Fruit fly (Drosophila melanogaster) whole organism, prepupa: ENCODE results near the gene CG12017.

Experiments used
- Blimp-1 ChIP-seq: fragments of 200-800 bp; sonication (Bioruptor generic); optimal IDR thresholded peaks from 3 replicates; lab custom pipeline; 2017; ENCODE audit warnings: missing biosample characterization, missing genetic modification characterization, mild to moderate bottlenecking, moderate library complexity, missing genetic modification reagents
- CG10631 ChIP-seq: fragments of 200-800 bp; sonication (Bioruptor generic); optimal IDR thresholded peaks from 2 replicates; lab custom pipeline; 2016; ENCODE audit warnings: missing biosample characterization, missing genetic modification characterization
- CG10669 ChIP-seq: fragments of 200-800 bp; sonication (Bioruptor generic); optimal IDR thresholded peaks from 3 replicates; lab custom pipeline; 2018; ENCODE audit warnings: missing biosample characterization, mild to moderate bottlenecking, missing genetic modification characterization, moderate library complexity
- CG11294 ChIP-seq: fragments of 200-800 bp; sonication (Bioruptor generic); IDR thresholded peaks from 2 replicates; pipeline ENCODE4 v1.3.6; 2022; ENCODE audit warnings: missing biosample characterization, missing genetic modification characterization
- CG11762 ChIP-seq: fragments of 200-800 bp; sonication (Bioruptor generic); optimal IDR thresholded peaks from 3 replicates; lab custom pipeline; 2016; ENCODE audit warnings: missing biosample characterization, missing genetic modification characterization; ENCODE audit not compliant: insufficient read depth
- CG1621 ChIP-seq: fragments of 200-800 bp; sonication (Bioruptor generic); optimal IDR thresholded peaks from 3 replicates; lab custom pipeline; 2018; ENCODE audit warnings: missing biosample characterization, mild to moderate bottlenecking, missing genetic modification characterization
- CG16779 ChIP-seq: fragments of 200-800 bp; sonication (Bioruptor generic); optimal IDR thresholded peaks from 3 replicates; lab custom pipeline; 2017; ENCODE audit warnings: missing biosample characterization, mild to moderate bottlenecking, missing genetic modification characterization
- CG31627 ChIP-seq: fragments of 200-800 bp; sonication (Bioruptor generic); optimal IDR thresholded peaks from 3 replicates; lab custom pipeline; 2016; ENCODE audit warnings: missing biosample characterization, missing genetic modification characterization
- CG32006 ChIP-seq: fragments of 200-800 bp; sonication (Bioruptor generic); optimal IDR thresholded peaks from 3 replicates; lab custom pipeline; 2017; ENCODE audit warnings: missing biosample characterization, mild to moderate bottlenecking, missing genetic modification characterization
- CG34406 ChIP-seq: fragments of 200-800 bp; sonication (Bioruptor generic); optimal IDR thresholded peaks from 3 replicates; lab custom pipeline; 2016; ENCODE audit warnings: missing biosample characterization, missing genetic modification characterization
- CG3919 ChIP-seq: fragments of 200-800 bp; sonication (Bioruptor generic); optimal IDR thresholded peaks from 3 replicates; lab custom pipeline; 2016; ENCODE audit warnings: missing biosample characterization, missing genetic modification characterization
- CG4318 ChIP-seq: fragments of 200-800 bp; sonication (Bioruptor generic); optimal IDR thresholded peaks from 3 replicates; lab custom pipeline; 2017; ENCODE audit warnings: missing biosample characterization, mild to moderate bottlenecking, missing genetic modification characterization
- CG6163 ChIP-seq: fragments of 200-800 bp; sonication (Bioruptor generic); IDR thresholded peaks from 3 replicates; pipeline ENCODE4 v1.3.6; 2022; ENCODE audit warnings: missing biosample characterization, missing genetic modification characterization
- CG6792 ChIP-seq: fragments of 200-800 bp; sonication (Bioruptor generic); optimal IDR thresholded peaks from 3 replicates; lab custom pipeline; 2016; ENCODE audit warnings: missing biosample characterization, missing genetic modification characterization
- CG6808 ChIP-seq: fragments of 200-800 bp; sonication (Bioruptor generic); optimal IDR thresholded peaks from 3 replicates; lab custom pipeline; 2017; ENCODE audit warnings: missing biosample characterization, missing genetic modification characterization, mild to moderate bottlenecking, moderate library complexity, missing genetic modification reagents
- CG7368 ChIP-seq: fragments of 200-800 bp; sonication (Bioruptor generic); optimal IDR thresholded peaks from 3 replicates; lab custom pipeline; 2016; ENCODE audit warnings: missing biosample characterization, missing genetic modification characterization
- CG8119 ChIP-seq: fragments of 200-800 bp; sonication (Bioruptor generic); IDR thresholded peaks from 3 replicates; pipeline ENCODE4 v1.3.6; 2022; ENCODE audit warnings: missing biosample characterization, missing genetic modification characterization
- CG8319 ChIP-seq: fragments of 200-800 bp; sonication (Bioruptor generic); optimal IDR thresholded peaks from 3 replicates; lab custom pipeline; 2016; ENCODE audit warnings: missing biosample characterization, missing genetic modification characterization
- CG8632 ChIP-seq: fragments of 200-800 bp; sonication (Bioruptor generic); optimal IDR thresholded peaks from 3 replicates; lab custom pipeline; 2016; ENCODE audit warnings: missing biosample characterization, missing genetic modification characterization
- CG9139 ChIP-seq: fragments of 200-800 bp; sonication (Bioruptor generic); optimal IDR thresholded peaks from 3 replicates; lab custom pipeline; 2017; ENCODE audit warnings: missing biosample characterization, mild to moderate bottlenecking, missing genetic modification characterization
- Eip75B ChIP-seq: fragments of 200-800 bp; sonication (Bioruptor generic); optimal IDR thresholded peaks from 3 replicates; lab custom pipeline; 2016; ENCODE audit warnings: missing biosample characterization, missing genetic modification characterization
- Eip78C ChIP-seq: fragments of 200-800 bp; sonication (Bioruptor generic); peaks from one replicate; lab custom pipeline; 2016; ENCODE audit warnings: missing biosample characterization, missing genetic modification characterization
- Eip93F ChIP-seq: fragments of 200-800 bp; sonication (Bioruptor generic); optimal IDR thresholded peaks from 2 replicates; lab custom pipeline; 2016; ENCODE audit warnings: missing biosample characterization, mild to moderate bottlenecking, missing genetic modification characterization
- Ets21C ChIP-seq: fragments of 200-800 bp; sonication (Bioruptor generic); optimal IDR thresholded peaks from 3 replicates; lab custom pipeline; 2016; ENCODE audit warnings: missing biosample characterization, missing genetic modification characterization
- Ets96B ChIP-seq: fragments of 200-800 bp; optimal IDR thresholded peaks from 2 replicates; lab custom pipeline; 2019; ENCODE audit warnings: missing biosample characterization, mild to moderate bottlenecking, missing genetic modification characterization, moderate library complexity
- Hr39 ChIP-seq: fragments of 200-800 bp; sonication (Bioruptor generic); optimal IDR thresholded peaks from 2 replicates; lab custom pipeline; 2016; ENCODE audit warnings: missing biosample characterization, missing genetic modification characterization
- Hr4 ChIP-seq: fragments of 200-800 bp; sonication (Bioruptor generic); optimal IDR thresholded peaks from 3 replicates; lab custom pipeline; 2016; ENCODE audit warnings: missing biosample characterization, missing genetic modification characterization
- Lpt ChIP-seq: fragments of 200-800 bp; sonication (Bioruptor generic); optimal IDR thresholded peaks from 3 replicates; lab custom pipeline; 2016; ENCODE audit warnings: missing biosample characterization, missing genetic modification characterization
- Met ChIP-seq: fragments of 200-800 bp; sonication (Bioruptor generic); optimal IDR thresholded peaks from 3 replicates; lab custom pipeline; 2016; ENCODE audit warnings: missing biosample characterization, missing genetic modification characterization
- Sox14 ChIP-seq: fragments of 200-800 bp; sonication (Bioruptor generic); optimal IDR thresholded peaks from 3 replicates; lab custom pipeline; 2016; ENCODE audit warnings: missing biosample characterization, missing genetic modification characterization
- Sox15 ChIP-seq: fragments of 200-800 bp; sonication (Bioruptor generic); optimal IDR thresholded peaks from 3 replicates; lab custom pipeline; 2016; ENCODE audit warnings: missing biosample characterization, missing genetic modification characterization
- achi ChIP-seq: fragments of 200-800 bp; sonication (Bioruptor generic); optimal IDR thresholded peaks from 3 replicates; lab custom pipeline; 2016; ENCODE audit warnings: missing biosample characterization, missing genetic modification characterization
- acj6 ChIP-seq: fragments of 200-800 bp; sonication (Bioruptor generic); optimal IDR thresholded peaks from 3 replicates; lab custom pipeline; 2016; ENCODE audit warnings: missing biosample characterization, missing genetic modification characterization
- cyc ChIP-seq: fragments of 200-800 bp; sonication (Bioruptor generic); optimal IDR thresholded peaks from 3 replicates; lab custom pipeline; 2016; ENCODE audit warnings: missing biosample characterization, missing genetic modification characterization
- eg ChIP-seq: fragments of 200-800 bp; sonication (Bioruptor generic); IDR thresholded peaks from 3 replicates; pipeline ENCODE4 v1.3.6; 2022; ENCODE audit warnings: missing biosample characterization, missing genetic modification characterization
- fd85E ChIP-seq: fragments of 200-800 bp; sonication (Bioruptor generic); optimal IDR thresholded peaks from 3 replicates; lab custom pipeline; 2016; ENCODE audit warnings: missing biosample characterization, missing genetic modification characterization
- lz ChIP-seq: fragments of 200-800 bp; sonication (Bioruptor generic); optimal IDR thresholded peaks from 3 replicates; lab custom pipeline; 2016; ENCODE audit warnings: missing biosample characterization, missing genetic modification characterization
- net ChIP-seq: fragments of 200-800 bp; sonication (Bioruptor generic); optimal IDR thresholded peaks from 3 replicates; lab custom pipeline; 2016; ENCODE audit warnings: missing biosample characterization, missing genetic modification characterization
- salr ChIP-seq, 2 experiments: fragments of 200-800 bp; sonication (Bioruptor generic); optimal IDR thresholded peaks; 3 replicates each; lab custom pipeline; 2016 to 2018; ENCODE audit warnings: missing biosample characterization in 2 of 2, missing genetic modification characterization in 2 of 2, mild to moderate bottlenecking in 1 of 2
- spab ChIP-seq: fragments of 200-800 bp; sonication (Bioruptor generic); optimal IDR thresholded peaks from 2 replicates; lab custom pipeline; 2017; ENCODE audit warnings: missing biosample characterization, mild to moderate bottlenecking, missing genetic modification characterization, missing genetic modification reagents
- ss ChIP-seq, 2 experiments: fragments of 200-800 bp; sonication (Bioruptor generic); optimal IDR thresholded peaks; 2 replicates in 1 of 2; 3 replicates in 1 of 2; lab custom pipeline; 2017 to 2018; ENCODE audit warnings: mild to moderate bottlenecking in 2 of 2, missing biosample characterization in 2 of 2, missing genetic modification characterization in 2 of 2, moderate library complexity in 1 of 2
- svp ChIP-seq: fragments of 200-800 bp; sonication (Bioruptor generic); peaks from one replicate; lab custom pipeline; 2016; ENCODE audit warnings: missing biosample characterization, missing genetic modification characterization
- topi ChIP-seq: fragments of 200-800 bp; sonication (Bioruptor generic); optimal IDR thresholded peaks from 3 replicates; lab custom pipeline; 2016; ENCODE audit warnings: missing biosample characterization, missing genetic modification characterization
- vri ChIP-seq: fragments of 200-800 bp; sonication (Bioruptor generic); optimal IDR thresholded peaks from 3 replicates; lab custom pipeline; 2016; ENCODE audit warnings: missing biosample characterization, mild to moderate bottlenecking, missing genetic modification characterization

Gene CG12017

dm6 chr3L:3239033-3239752, 40.8 kb upstream of the CG12017 start, which contains the start of gene CG17746 (continued):
- TF ChIP-seq svp (GFP tag; lab: Kevin White, UChicago), result peak; percentile 93
- TF ChIP-seq Lpt (GFP tag; lab: Kevin White, UChicago), result no peak
- no peak for TF ChIP-seq CG11294 (GFP tag; lab: Robert Waterston, UW)
- TF ChIP-seq CG6163 (GFP tag; lab: Robert Waterston, UW), result no peak
- no peak for TF ChIP-seq CG11762
- TF ChIP-seq vri (GFP tag; lab: Kevin White, UChicago), result no peak
- TF ChIP-seq CG6808, result peak; percentile 100
- peak; percentile 76 for TF ChIP-seq Eip78C
- no peak for TF ChIP-seq CG10631 (GFP tag; lab: Kevin White, UChicago)
- no peak for TF ChIP-seq Met
- TF ChIP-seq salr (GFP tag; optimal IDR thresholded peaks at IDR 0.05; lab: Kevin White, UChicago), result no peak
- no peak for TF ChIP-seq Hr4 (GFP tag; lab: Kevin White, UChicago)
- no peak for TF ChIP-seq Eip93F (GFP tag; lab: Kevin White, UChicago)
- no peak for TF ChIP-seq CG3919
- no peak for TF ChIP-seq eg (GFP tag; lab: Robert Waterston, UW)
- no peak for TF ChIP-seq CG1621 (tag; lab: Kevin White, UChicago)
- TF ChIP-seq cyc, result peak; percentile 10
- no peak for TF ChIP-seq Ets96B (tag; lab: Kevin White, UChicago)
- TF ChIP-seq, all 60 proteins: peak for 12

dm6 chr3L:3239785-3240596, 40.0 kb upstream of the CG12017 start:
- peak; percentile 56 for TF ChIP-seq Sox15 (GFP tag; lab: Kevin White, UChicago)
- no peak for TF ChIP-seq CG11762
- TF ChIP-seq CG8632, result peak; percentile 36
- TF ChIP-seq svp (GFP tag; lab: Kevin White, UChicago), result peak; percentile 93
- TF ChIP-seq CG6808, result no peak
- TF ChIP-seq Sox14 (GFP tag; lab: Kevin White, UChicago), result peak; percentile 74
- no peak for TF ChIP-seq Blimp-1
- peak in 1 of 2 experiments; percentile 10 for TF ChIP-seq ss (GFP tag; optimal IDR thresholded peaks at IDR 0.05; lab: Kevin White, UChicago)
- TF ChIP-seq fd85E (GFP tag; lab: Kevin White, UChicago), result no peak
- peak; percentile 59 for TF ChIP-seq CG6792 (GFP tag; lab: Kevin White, UChicago)
- TF ChIP-seq CG1621 (tag; lab: Kevin White, UChicago), result peak; percentile 79
- peak; percentile 73 for TF ChIP-seq CG31627 (GFP tag; lab: Kevin White, UChicago)
- peak; percentile 52 for TF ChIP-seq CG34406 (GFP tag; lab: Kevin White, UChicago)
- TF ChIP-seq Hr39 (GFP tag; lab: Kevin White, UChicago), result peak; percentile 76
- TF ChIP-seq CG3919, result no peak
- peak; percentile 22 for TF ChIP-seq CG16779 (tag; lab: Kevin White, UChicago)
- TF ChIP-seq cyc, result no peak
- TF ChIP-seq CG32006 (GFP tag; lab: Kevin White, UChicago), result peak; percentile 5
- peak; percentile 33; the same call in 2 of the 3 replicates for TF ChIP-seq CG8119
- no peak for TF ChIP-seq CG4318 (GFP tag; lab: Kevin White, UChicago)
- no peak for TF ChIP-seq CG8319 (GFP tag; lab: Kevin White, UChicago)
- TF ChIP-seq Lpt (GFP tag; lab: Kevin White, UChicago), result peak; percentile 31
- peak; percentile 50 for TF ChIP-seq CG10631 (GFP tag; lab: Kevin White, UChicago)
- no peak for TF ChIP-seq CG11294 (GFP tag; lab: Robert Waterston, UW)
- no peak for TF ChIP-seq spab (GFP tag; lab: Kevin White, UChicago)
- peak; percentile 59 for TF ChIP-seq vri (GFP tag; lab: Kevin White, UChicago)
- peak; percentile 60 for TF ChIP-seq Hr4 (GFP tag; lab: Kevin White, UChicago)
- TF ChIP-seq CG6163 (GFP tag; lab: Robert Waterston, UW), result peak; percentile 86
- TF ChIP-seq lz (GFP tag; lab: Kevin White, UChicago), result peak; percentile 52
- TF ChIP-seq Eip75B (GFP tag; lab: Kevin White, UChicago), result peak; percentile 61
- TF ChIP-seq CG9139 (GFP tag; lab: Kevin White, UChicago), result no peak
- peak; percentile 69 for TF ChIP-seq net (GFP tag; lab: Kevin White, UChicago)
- peak; percentile 32 for TF ChIP-seq Ets21C (GFP tag; lab: Kevin White, UChicago)
- TF ChIP-seq achi (GFP tag; lab: Kevin White, UChicago), result peak; percentile 53
- TF ChIP-seq eg (GFP tag; lab: Robert Waterston, UW), result 0 out of 3 replicates have a peak, but pooled peaks have one; percentile 21
- TF ChIP-seq CG7368 (GFP tag; lab: Kevin White, UChicago), result no peak
- TF ChIP-seq Eip93F (GFP tag; lab: Kevin White, UChicago), result peak; percentile 69
- TF ChIP-seq Ets96B (tag; lab: Kevin White, UChicago), result no peak
- no peak for TF ChIP-seq CG10669
- TF ChIP-seq topi (GFP tag; lab: Kevin White, UChicago), result no peak
- TF ChIP-seq Eip78C, result peak; percentile 94
- TF ChIP-seq acj6 (GFP tag; lab: Kevin White, UChicago), result peak; percentile 81
